Fruit fly (Drosophila melanogaster) whole organism, embryonic: Measurements from ENCODE around the gene CG12479.

Source experiments
- Adf1 ChIP-seq: fragments of 200-800 bp; sonication (Bioruptor generic); IDR thresholded peaks from 2 replicates; pipeline ENCODE4 v1.3.6; 2022; ENCODE audit warnings: missing biosample characterization, missing genetic modification characterization
- CG10267 ChIP-seq: fragments of 200-800 bp; sonication (Bioruptor generic); optimal IDR thresholded peaks from 2 replicates; lab custom pipeline; 2018; ENCODE audit warnings: missing biosample characterization, mild to moderate bottlenecking, missing genetic modification characterization, moderate library complexity
- CG10274 ChIP-seq: fragments of 200-800 bp; sonication (Bioruptor generic); optimal IDR thresholded peaks from 3 replicates; lab custom pipeline; 2017; ENCODE audit warnings: missing biosample characterization, mild to moderate bottlenecking, missing genetic modification characterization
- CG10543 ChIP-seq: fragments of 200-800 bp; sonication (Bioruptor generic); optimal IDR thresholded peaks from 3 replicates; lab custom pipeline; 2017; ENCODE audit warnings: missing biosample characterization, mild to moderate bottlenecking, missing genetic modification characterization, moderate library complexity
- CG11247 ChIP-seq: fragments of 200-800 bp; sonication (Bioruptor generic); IDR thresholded peaks from 2 replicates; pipeline ENCODE4 v1.3.6; 2022; ENCODE audit warnings: missing biosample characterization, missing genetic modification characterization
- CG11696 ChIP-seq: fragments of 200-800 bp; sonication (Bioruptor generic); IDR thresholded peaks from 2 replicates; pipeline ENCODE4 v1.3.6; 2022; ENCODE audit warnings: missing biosample characterization, missing genetic modification characterization
- CG12659 ChIP-seq: fragments of 200-800 bp; sonication (Bioruptor generic); optimal IDR thresholded peaks from 3 replicates; lab custom pipeline; 2017; ENCODE audit warnings: mild to moderate bottlenecking, missing biosample characterization, missing genetic modification reagents, missing genetic modification characterization
- CG13624 ChIP-seq: fragments of 200-800 bp; sonication (Bioruptor generic); optimal IDR thresholded peaks from 2 replicates; lab custom pipeline; 2016; ENCODE audit warnings: missing biosample characterization, missing genetic modification characterization
- CG13894 ChIP-seq: fragments of 200-800 bp; sonication (Bioruptor generic); optimal IDR thresholded peaks from 3 replicates; lab custom pipeline; 2018; ENCODE audit warnings: missing biosample characterization, mild to moderate bottlenecking, missing genetic modification characterization, moderate library complexity
- CG14014 ChIP-seq: fragments of 200-800 bp; sonication (Bioruptor generic); IDR thresholded peaks from 2 replicates; pipeline ENCODE4 v1.3.6; 2022; ENCODE audit warnings: missing biosample characterization, missing genetic modification characterization
- CG15011 ChIP-seq: fragments of 200-800 bp; sonication (Bioruptor generic); optimal IDR thresholded peaks from 3 replicates; lab custom pipeline; 2018; ENCODE audit warnings: missing biosample characterization, mild to moderate bottlenecking, missing genetic modification characterization
- CG15514 ChIP-seq: fragments of 200-800 bp; sonication (Bioruptor generic); optimal IDR thresholded peaks from 3 replicates; lab custom pipeline; 2017; ENCODE audit warnings: missing biosample characterization, missing genetic modification characterization, mild to moderate bottlenecking, moderate library complexity, missing genetic modification reagents
- CG17186 ChIP-seq: fragments of 200-800 bp; sonication (Bioruptor generic); optimal IDR thresholded peaks from 3 replicates; lab custom pipeline; 2017; ENCODE audit warnings: missing biosample characterization, missing genetic modification reagents, missing genetic modification characterization
- CG18599 ChIP-seq: fragments of 200-800 bp; sonication (Bioruptor generic); optimal IDR thresholded peaks from 3 replicates; lab custom pipeline; 2017; ENCODE audit warnings: missing biosample characterization, missing genetic modification characterization, mild to moderate bottlenecking, moderate library complexity, missing genetic modification reagents
- CG2712 ChIP-seq: fragments of 200-800 bp; optimal IDR thresholded peaks from 3 replicates; lab custom pipeline; 2019; ENCODE audit warnings: missing biosample characterization, mild to moderate bottlenecking, missing genetic modification characterization, moderate library complexity
- CG30403 ChIP-seq: fragments of 200-800 bp; sonication (Bioruptor generic); optimal IDR thresholded peaks from 3 replicates; lab custom pipeline; 2016; ENCODE audit warnings: missing biosample characterization, missing genetic modification characterization
- CG32532 ChIP-seq: fragments of 200-800 bp; sonication (Bioruptor generic); IDR thresholded peaks from 2 replicates; pipeline ENCODE4 v1.3.6; 2022; ENCODE audit warnings: missing biosample characterization, missing genetic modification characterization
- CG34376 ChIP-seq: fragments of 200-800 bp; sonication (Bioruptor generic); optimal IDR thresholded peaks from 2 replicates; lab custom pipeline; 2018; ENCODE audit warnings: missing biosample characterization, mild to moderate bottlenecking, missing genetic modification characterization
- CG3838 ChIP-seq: fragments of 200-800 bp; sonication (Bioruptor generic); optimal IDR thresholded peaks from 3 replicates; lab custom pipeline; 2016; ENCODE audit warnings: missing biosample characterization, missing genetic modification characterization
- CG5245 ChIP-seq: fragments of 200-800 bp; sonication (Bioruptor generic); optimal IDR thresholded peaks from 3 replicates; lab custom pipeline; 2016; ENCODE audit warnings: missing biosample characterization, missing genetic modification characterization
- CG6854 ChIP-seq: fragments of 200-800 bp; sonication (Bioruptor generic); optimal IDR thresholded peaks from 3 replicates; lab custom pipeline; 2017; ENCODE audit warnings: missing biosample characterization, mild to moderate bottlenecking, missing genetic modification characterization
- CG7271 ChIP-seq: fragments of 200-800 bp; sonication (Bioruptor generic); optimal IDR thresholded peaks from 2 replicates; lab custom pipeline; 2018; ENCODE audit warnings: missing biosample characterization, mild to moderate bottlenecking, missing genetic modification characterization, moderate library complexity
- CG7357 ChIP-seq: fragments of 200-800 bp; sonication (Bioruptor generic); IDR thresholded peaks from 3 replicates; pipeline ENCODE4 v1.3.6; 2022; ENCODE audit warnings: missing biosample characterization, missing genetic modification characterization
- CG7372 ChIP-seq: fragments of 200-800 bp; sonication (Bioruptor generic); IDR thresholded peaks from 2 replicates; pipeline ENCODE4 v1.3.6; 2022; ENCODE audit warnings: missing biosample characterization, missing genetic modification characterization
- CG7839 ChIP-seq: fragments of 200-800 bp; sonication (Bioruptor generic); optimal IDR thresholded peaks from 3 replicates; lab custom pipeline; 2018; ENCODE audit warnings: missing biosample characterization, mild to moderate bottlenecking, missing genetic modification characterization, moderate library complexity
- CG9817 ChIP-seq: fragments of 200-800 bp; sonication (Bioruptor generic); optimal IDR thresholded peaks from 2 replicates; lab custom pipeline; 2018; ENCODE audit warnings: missing biosample characterization, mild to moderate bottlenecking, missing genetic modification characterization, moderate library complexity
- Chrac-16 ChIP-seq: fragments of 200-800 bp; sonication (Bioruptor generic); optimal IDR thresholded peaks from 3 replicates; lab custom pipeline; 2016; ENCODE audit warnings: missing biosample characterization, missing genetic modification characterization
- CoRest ChIP-seq: fragments of 200-800 bp; sonication (Bioruptor generic); optimal IDR thresholded peaks from 3 replicates; lab custom pipeline; 2018; ENCODE audit warnings: missing biosample characterization, mild to moderate bottlenecking, missing genetic modification characterization, moderate library complexity
- Doc2 ChIP-seq: fragments of 200-800 bp; sonication (Bioruptor generic); IDR thresholded peaks from 2 replicates; pipeline ENCODE4 v1.3.6; 2022; ENCODE audit warnings: missing biosample characterization, missing genetic modification characterization
- Fer1 ChIP-seq: fragments of 200-800 bp; sonication (Bioruptor generic); optimal IDR thresholded peaks from 2 replicates; lab custom pipeline; 2017; ENCODE audit warnings: missing biosample characterization, mild to moderate bottlenecking, missing genetic modification characterization
- Meics ChIP-seq: fragments of 200-800 bp; sonication (Bioruptor generic); optimal IDR thresholded peaks from 2 replicates; lab custom pipeline; 2017; ENCODE audit warnings: missing biosample characterization, mild to moderate bottlenecking, missing genetic modification characterization
- Oli ChIP-seq: fragments of 200-800 bp; sonication (Bioruptor generic); optimal IDR thresholded peaks from 2 replicates; lab custom pipeline; 2018; ENCODE audit warnings: missing biosample characterization, mild to moderate bottlenecking, missing genetic modification characterization, moderate library complexity
- Pdp1 ChIP-seq, 2 experiments: fragments of 200-800 bp; sonication (Bioruptor generic); optimal IDR thresholded peaks; 3 replicates each; lab custom pipeline; 2016; ENCODE audit warnings: missing biosample characterization in 2 of 2, missing genetic modification characterization in 2 of 2, mild to moderate bottlenecking in 1 of 2, moderate library complexity in 1 of 2
- Xbp1 ChIP-seq: fragments of 200-800 bp; sonication (Bioruptor generic); optimal IDR thresholded peaks from 3 replicates; lab custom pipeline; 2016; ENCODE audit warnings: missing biosample characterization, mild to moderate bottlenecking, missing genetic modification characterization
- amos ChIP-seq: fragments of 200-800 bp; sonication (Bioruptor generic); IDR thresholded peaks from 2 replicates; pipeline ENCODE4 v1.3.6; 2022; ENCODE audit warnings: missing biosample characterization, missing genetic modification characterization; ENCODE audit not compliant: partially characterized antibody
- aop ChIP-seq: fragments of 200-800 bp; sonication (Bioruptor generic); IDR thresholded peaks from 2 replicates; pipeline ENCODE4 v1.3.6; 2022; ENCODE audit warnings: missing biosample characterization, missing genetic modification characterization
- ara ChIP-seq: fragments of 200-800 bp; sonication (Bioruptor generic); IDR thresholded peaks from 2 replicates; pipeline ENCODE4 v1.3.6; 2022; ENCODE audit warnings: missing biosample characterization, missing genetic modification characterization
- bab2 ChIP-seq: fragments of 200-800 bp; sonication (Bioruptor generic); optimal IDR thresholded peaks from 2 replicates; lab custom pipeline; 2016; ENCODE audit warnings: missing biosample characterization, missing genetic modification characterization
- bowl ChIP-seq: fragments of 200-800 bp; sonication (Bioruptor generic); IDR thresholded peaks from 2 replicates; pipeline ENCODE4 v1.3.6; 2022; ENCODE audit warnings: missing biosample characterization, missing genetic modification characterization
- crp ChIP-seq, 2 experiments: fragments of 200-800 bp; sonication (Bioruptor generic); optimal IDR thresholded peaks; 2 replicates in 1 of 2; 3 replicates in 1 of 2; lab custom pipeline; 2017; ENCODE audit warnings: missing biosample characterization in 2 of 2, missing genetic modification characterization in 2 of 2, mild to moderate bottlenecking in 1 of 2, moderate library complexity in 1 of 2
- dpn ChIP-seq, 2 experiments: fragments of 200-800 bp; sonication (Bioruptor generic); optimal IDR thresholded peaks; 3 replicates each; lab custom pipeline; 2016; ENCODE audit warnings: missing biosample characterization in 2 of 2, missing genetic modification characterization in 2 of 2
- fd102C ChIP-seq: fragments of 200-800 bp; sonication (Bioruptor generic); optimal IDR thresholded peaks from 2 replicates; lab custom pipeline; 2018; ENCODE audit warnings: missing biosample characterization, mild to moderate bottlenecking, missing genetic modification characterization, moderate library complexity
- inv ChIP-seq: fragments of 200-800 bp; sonication (Bioruptor generic); IDR thresholded peaks from 2 replicates; pipeline ENCODE4 v1.3.6; 2022; ENCODE audit warnings: missing biosample characterization, missing genetic modification characterization; ENCODE audit not compliant: partially characterized antibody
- pho ChIP-seq: fragments of 200-800 bp; sonication (Bioruptor generic); optimal IDR thresholded peaks from 2 replicates; lab custom pipeline; 2016; ENCODE audit warnings: missing biosample characterization, missing genetic modification characterization
- phol ChIP-seq: fragments of 200-800 bp; sonication (Bioruptor generic); optimal IDR thresholded peaks from 3 replicates; lab custom pipeline; 2018; ENCODE audit warnings: missing biosample characterization, mild to moderate bottlenecking, missing genetic modification characterization, moderate library complexity
- slbo ChIP-seq: fragments of 200-800 bp; sonication (Bioruptor generic); IDR thresholded peaks from 2 replicates; pipeline ENCODE4 v1.3.6; 2022; ENCODE audit warnings: missing biosample characterization, missing genetic modification characterization
- sob ChIP-seq: fragments of 200-800 bp; sonication (Bioruptor generic); IDR thresholded peaks from 2 replicates; pipeline ENCODE4 v1.3.6; 2022; ENCODE audit warnings: missing biosample characterization, missing genetic modification characterization
- vvl ChIP-seq: fragments of 200-800 bp; sonication (Bioruptor generic); IDR thresholded peaks from 2 replicates; pipeline ENCODE4 v1.3.6; 2022; ENCODE audit warnings: missing biosample characterization, missing genetic modification characterization
- wdn ChIP-seq: fragments of 200-800 bp; sonication (Bioruptor generic); IDR thresholded peaks from 2 replicates; pipeline ENCODE4 v1.3.6; 2022; ENCODE audit warnings: missing biosample characterization, missing genetic modification characterization

The CG12479 gene

dm6 chrX:14169068-14169642 lies 17.3 kb upstream of the CG12479 start, which contains the start of gene CG12480 (continued):
- TF ChIP-seq CG10267 (tag; lab: Kevin White, UChicago): peak; percentile 28
- TF ChIP-seq wdn (GFP tag; lab: Robert Waterston, UW): 0 out of 2 replicates have a peak, but pooled peaks have one; percentile 28
- no peak for TF ChIP-seq CG7271 (tag; lab: Kevin White, UChicago)
- peak; percentile 26 for TF ChIP-seq CG10274
- peak; percentile 64 for TF ChIP-seq CG13894 (tag; lab: Kevin White, UChicago)
- TF ChIP-seq CG32532 (GFP tag; lab: Robert Waterston, UW): peak; percentile 90
- no peak; the same call in 1 of the 2 replicates for TF ChIP-seq Adf1 (GFP tag; lab: Robert Waterston, UW)
- peak; percentile 58; the same call in 1 of the 2 replicates for TF ChIP-seq CG14014 (GFP tag; lab: Robert Waterston, UW)
- peak; percentile 52; the same call in 1 of the 2 replicates for TF ChIP-seq CG7372
- TF ChIP-seq CG12659: peak; percentile 16
- peak; percentile 59 for TF ChIP-seq CG9817 (tag; lab: Kevin White, UChicago)
- 0 out of 2 replicates have a peak, but pooled peaks have one; percentile 37 for TF ChIP-seq vvl (GFP tag; lab: Robert Waterston, UW)
- no peak for TF ChIP-seq bowl
- no peak for TF ChIP-seq Doc2 (GFP tag; lab: Robert Waterston, UW)
- TF ChIP-seq CG11247 (GFP tag; lab: Robert Waterston, UW): peak; percentile 47; the same call in 1 of the 2 replicates
- TF ChIP-seq Meics (GFP tag; lab: Kevin White, UChicago): peak; percentile 73
- peak; percentile 40 for TF ChIP-seq CG30403 (GFP tag; lab: Kevin White, UChicago)
- peak; percentile 3 for TF ChIP-seq bab2
- TF ChIP-seq crp (GFP tag; optimal IDR thresholded peaks at IDR 0.05; lab: Kevin White, UChicago): no peak
- TF ChIP-seq amos (GFP tag; lab: Robert Waterston, UW): no peak
- TF ChIP-seq slbo: peak; percentile 86
- peak; percentile 54 for TF ChIP-seq pho (GFP tag; lab: Kevin White, UChicago)
- TF ChIP-seq sob (GFP tag; lab: Robert Waterston, UW): peak; percentile 53; the same call in 1 of the 2 replicates
- TF ChIP-seq Pdp1 (GFP tag; optimal IDR thresholded peaks at IDR 0.05; lab: Kevin White, UChicago): peak in 1 of 2 experiments; percentile 43
- peak; percentile 6 for TF ChIP-seq CG10543
- TF ChIP-seq Xbp1 (GFP tag; lab: Kevin White, UChicago): peak; percentile 15
- no peak for TF ChIP-seq aop (GFP tag; lab: Robert Waterston, UW)
- peak; percentile 18 to 39 for TF ChIP-seq dpn (GFP tag; optimal IDR thresholded peaks at IDR 0.05; lab: Kevin White, UChicago)
- TF ChIP-seq CG7839 (tag; lab: Kevin White, UChicago): peak; percentile 68
- TF ChIP-seq CG15514 (GFP tag; lab: Kevin White, UChicago): peak; percentile 51
- peak; percentile 5 for TF ChIP-seq Chrac-16
- no peak for TF ChIP-seq CG17186 (GFP tag; lab: Kevin White, UChicago)
- no peak for TF ChIP-seq CG7357 (GFP tag; lab: Robert Waterston, UW)
- TF ChIP-seq CG34376 (GFP tag; lab: Kevin White, UChicago): peak; percentile 36
- peak; percentile 51 for TF ChIP-seq CG13624 (GFP tag; lab: Kevin White, UChicago)
- TF ChIP-seq CoRest (tag; lab: Kevin White, UChicago): peak; percentile 36
- no peak for TF ChIP-seq phol (tag; lab: Kevin White, UChicago)
- TF ChIP-seq ara (GFP tag; lab: Robert Waterston, UW): no peak; the same call in 1 of the 2 replicates
- TF ChIP-seq CG5245: no peak
- peak; percentile 22 for TF ChIP-seq CG2712 (tag; lab: Kevin White, UChicago)
- no peak for TF ChIP-seq CG3838 (GFP tag; lab: Kevin White, UChicago)
- no peak for TF ChIP-seq fd102C
- peak; percentile 38 for TF ChIP-seq CG6854 (GFP tag; lab: Kevin White, UChicago)
- no peak for TF ChIP-seq inv (GFP tag; lab: Robert Waterston, UW)
- peak; percentile 35 for TF ChIP-seq CG15011 (GFP tag; lab: Kevin White, UChicago)
- no peak for TF ChIP-seq CG11696 (GFP tag; lab: Robert Waterston, UW)
- TF ChIP-seq Fer1: peak; percentile 32
- TF ChIP-seq Oli: peak; percentile 0
- peak; percentile 70 for TF ChIP-seq CG18599
